Worm (Caenorhabditis elegans) whole organism, late embryonic: ENCODE measurements around the gene F35B3.3.

ENCODE experiments used
- C08G9.2 ChIP-seq: sonication (generic microtip); optimal IDR thresholded peaks from 2 replicates; lab custom pipeline; 2016; ENCODE audit warnings: mild to moderate bottlenecking, missing genetic modification characterization, moderate library complexity, missing compliant biosample characterization
- K02D7.2 ChIP-seq: sonication (generic microtip); optimal IDR thresholded peaks from 2 replicates; lab custom pipeline; 2017; ENCODE audit warnings: mild to moderate bottlenecking, missing genetic modification characterization, missing compliant biosample characterization
- K09A11.1 ChIP-seq: sonication (generic microtip); optimal IDR thresholded peaks from 2 replicates; lab custom pipeline; 2017; ENCODE audit warnings: antibody characterized with exemption, mild to moderate bottlenecking, missing genetic modification characterization, missing compliant biosample characterization; ENCODE audit not compliant: insufficient read depth
- T23F11.4 ChIP-seq: fragments of 200-800 bp; sonication (Bioruptor generic); optimal IDR thresholded peaks from 2 replicates; lab custom pipeline; 2018; ENCODE audit warnings: mild to moderate bottlenecking, missing genetic modification characterization, missing compliant biosample characterization
- ahr-1 ChIP-seq: sonication (generic microtip); optimal IDR thresholded peaks from 2 replicates; lab custom pipeline; 2016; ENCODE audit warnings: missing genetic modification characterization, missing compliant biosample characterization
- ama-1 ChIP-seq: fragments of 150-350 bp; optimal IDR thresholded peaks from 2 replicates; lab custom pipeline; 2014
- ceh-14 ChIP-seq: sonication (generic microtip); optimal IDR thresholded peaks from 2 replicates; lab custom pipeline; 2016; ENCODE audit warnings: missing genotype, missing genetic modification characterization, missing compliant biosample characterization
- ceh-18 ChIP-seq: sonication (generic microtip); optimal IDR thresholded peaks from 2 replicates; lab custom pipeline; 2016; ENCODE audit warnings: missing genetic modification characterization, missing compliant biosample characterization
- ceh-19 ChIP-seq: fragments of 200-800 bp; sonication (Bioruptor generic); optimal IDR thresholded peaks from 2 replicates; lab custom pipeline; 2018; ENCODE audit warnings: mild to moderate bottlenecking, missing genetic modification characterization, missing compliant biosample characterization
- ceh-24 ChIP-seq: sonication (generic microtip); optimal IDR thresholded peaks from 2 replicates; lab custom pipeline; 2016; ENCODE audit warnings: mild to moderate bottlenecking, missing genetic modification characterization, missing compliant biosample characterization
- ceh-30 ChIP-seq: fragments of 150-350 bp; optimal IDR thresholded peaks from 2 replicates; lab custom pipeline; 2014; ENCODE audit warnings: missing biosample characterization, missing genetic modification characterization
- ceh-31 ChIP-seq: sonication (generic microtip); optimal IDR thresholded peaks from 2 replicates; lab custom pipeline; 2016; ENCODE audit warnings: missing genetic modification characterization, missing compliant biosample characterization
- ceh-34 ChIP-seq: sonication (generic microtip); optimal IDR thresholded peaks from 2 replicates; lab custom pipeline; 2016; ENCODE audit warnings: mild to moderate bottlenecking, missing genetic modification characterization, missing compliant biosample characterization
- ceh-45 ChIP-seq: fragments of 200-800 bp; sonication (Bioruptor generic); IDR thresholded peaks from 2 replicates; pipeline ENCODE4 v1.3.6; 2022; ENCODE audit warnings: missing genetic modification reagents, missing genetic modification characterization, missing compliant biosample characterization
- ceh-6 ChIP-seq: fragments of 200-800 bp; sonication (Bioruptor generic); optimal IDR thresholded peaks from 2 replicates; lab custom pipeline; 2018; ENCODE audit warnings: mild to moderate bottlenecking, missing genetic modification characterization, missing compliant biosample characterization
- dmd-4 ChIP-seq: sonication (generic microtip); optimal IDR thresholded peaks from 2 replicates; lab custom pipeline; 2016; ENCODE audit warnings: borderline replicate concordance, missing genetic modification characterization, missing compliant biosample characterization
- dve-1 ChIP-seq: sonication (generic microtip); optimal IDR thresholded peaks from 2 replicates; lab custom pipeline; 2017; ENCODE audit warnings: antibody characterized with exemption, mild to moderate bottlenecking, missing genetic modification characterization, missing compliant biosample characterization
- eyg-1 ChIP-seq: sonication (generic microtip); optimal IDR thresholded peaks from 2 replicates; lab custom pipeline; 2016; ENCODE audit warnings: missing genotype, missing genetic modification characterization, missing compliant biosample characterization
- fax-1 ChIP-seq: sonication (generic microtip); optimal IDR thresholded peaks from 2 replicates; lab custom pipeline; 2016; ENCODE audit warnings: missing genotype, missing genetic modification characterization, missing compliant biosample characterization
- fkh-10 ChIP-seq: fragments of 150-350 bp; optimal IDR thresholded peaks from 2 replicates; lab custom pipeline; 2014; ENCODE audit warnings: missing biosample characterization, missing genetic modification reagents, missing genetic modification characterization
- fkh-6 ChIP-seq: sonication (generic microtip); optimal IDR thresholded peaks from 2 replicates; lab custom pipeline; 2016; ENCODE audit warnings: missing genetic modification characterization, missing compliant biosample characterization
- hlh-13 ChIP-seq: fragments of 200-800 bp; sonication (Bioruptor generic); optimal IDR thresholded peaks from 2 replicates; lab custom pipeline; 2018; ENCODE audit warnings: mild to moderate bottlenecking, missing genetic modification characterization, missing compliant biosample characterization
- hlh-30 ChIP-seq: sonication (generic microtip); optimal IDR thresholded peaks from 2 replicates; lab custom pipeline; 2017; ENCODE audit warnings: antibody characterized with exemption, missing genetic modification characterization, missing compliant biosample characterization; ENCODE audit not compliant: insufficient read depth
- hlh-8 ChIP-seq: sonication (generic microtip); optimal IDR thresholded peaks from 2 replicates; lab custom pipeline; 2016; ENCODE audit warnings: missing genotype, missing genetic modification characterization, missing compliant biosample characterization
- nfya-1 ChIP-seq: sonication (generic microtip); optimal IDR thresholded peaks from 2 replicates; lab custom pipeline; 2017; ENCODE audit warnings: missing genetic modification characterization, mild to moderate bottlenecking, missing compliant biosample characterization, antibody characterized with exemption, moderate library complexity
- nhr-232 ChIP-seq: sonication (generic microtip); optimal IDR thresholded peaks from 2 replicates; lab custom pipeline; 2016; ENCODE audit warnings: missing genetic modification characterization, missing compliant biosample characterization
- npax-4 ChIP-seq: sonication (generic microtip); optimal IDR thresholded peaks from 2 replicates; lab custom pipeline; 2016; ENCODE audit warnings: missing genetic modification characterization, missing compliant biosample characterization
- odd-2 ChIP-seq: sonication (generic microtip); optimal IDR thresholded peaks from 2 replicates; lab custom pipeline; 2017; ENCODE audit warnings: antibody characterized with exemption, mild to moderate bottlenecking, missing genetic modification characterization, missing compliant biosample characterization
- pag-3 ChIP-seq: sonication (generic microtip); optimal IDR thresholded peaks from 2 replicates; lab custom pipeline; 2016; ENCODE audit warnings: missing compliant biosample characterization, missing genetic modification characterization, borderline replicate concordance
- pat-9 ChIP-seq: fragments of 200-800 bp; sonication (Bioruptor generic); optimal IDR thresholded peaks from 2 replicates; lab custom pipeline; 2018; ENCODE audit warnings: mild to moderate bottlenecking, missing genetic modification characterization, moderate library complexity, missing compliant biosample characterization
- pax-1 ChIP-seq: fragments of 150-350 bp; optimal IDR thresholded peaks from 2 replicates; lab custom pipeline; 2014; ENCODE audit warnings: missing biosample characterization, missing genetic modification characterization
- pha-4 ChIP-seq: fragments of 150-350 bp; optimal IDR thresholded peaks from 2 replicates; lab custom pipeline; 2018; ENCODE audit warnings: missing biosample characterization, missing genetic modification reagents, missing genetic modification characterization
- pros-1 ChIP-seq: fragments of 150-350 bp; optimal IDR thresholded peaks from 2 replicates; lab custom pipeline; 2014; ENCODE audit warnings: missing biosample characterization, missing genetic modification reagents, missing genetic modification characterization
- rnt-1 ChIP-seq: sonication (generic microtip); optimal IDR thresholded peaks from 2 replicates; lab custom pipeline; 2016; ENCODE audit warnings: missing genetic modification characterization, missing compliant biosample characterization
- sdc-2 ChIP-seq: sonication (generic microtip); optimal IDR thresholded peaks from 2 replicates; lab custom pipeline; 2016; ENCODE audit warnings: missing genotype, missing genetic modification characterization, missing compliant biosample characterization
- sox-4 ChIP-seq: sonication (generic microtip); optimal IDR thresholded peaks from 2 replicates; lab custom pipeline; 2017; ENCODE audit warnings: mild to moderate bottlenecking, missing genetic modification characterization, inconsistent platforms, missing compliant biosample characterization
- tbx-2 ChIP-seq: sonication (generic microtip); optimal IDR thresholded peaks from 2 replicates; lab custom pipeline; 2016; ENCODE audit warnings: missing genetic modification characterization, missing compliant biosample characterization
- tbx-7 ChIP-seq: sonication (generic microtip); optimal IDR thresholded peaks from 2 replicates; lab custom pipeline; 2016; ENCODE audit warnings: missing genotype, missing genetic modification characterization, missing compliant biosample characterization
- ttx-3 ChIP-seq: sonication (generic microtip); optimal IDR thresholded peaks from 2 replicates; lab custom pipeline; 2016; ENCODE audit warnings: missing genetic modification reagents, missing genetic modification characterization, missing compliant biosample characterization
- unc-55 ChIP-seq: sonication (generic microtip); optimal IDR thresholded peaks from 2 replicates; lab custom pipeline; 2017; ENCODE audit warnings: missing biosample characterization, missing genetic modification reagents, missing genetic modification characterization
- zip-5 ChIP-seq: sonication (generic microtip); optimal IDR thresholded peaks from 2 replicates; lab custom pipeline; 2016; ENCODE audit warnings: missing genetic modification characterization, missing compliant biosample characterization
- ztf-16 ChIP-seq: sonication (generic microtip); optimal IDR thresholded peaks from 2 replicates; lab custom pipeline; 2017; ENCODE audit warnings: missing genetic modification characterization, missing compliant biosample characterization

Gene F35B3.3

DNA sequence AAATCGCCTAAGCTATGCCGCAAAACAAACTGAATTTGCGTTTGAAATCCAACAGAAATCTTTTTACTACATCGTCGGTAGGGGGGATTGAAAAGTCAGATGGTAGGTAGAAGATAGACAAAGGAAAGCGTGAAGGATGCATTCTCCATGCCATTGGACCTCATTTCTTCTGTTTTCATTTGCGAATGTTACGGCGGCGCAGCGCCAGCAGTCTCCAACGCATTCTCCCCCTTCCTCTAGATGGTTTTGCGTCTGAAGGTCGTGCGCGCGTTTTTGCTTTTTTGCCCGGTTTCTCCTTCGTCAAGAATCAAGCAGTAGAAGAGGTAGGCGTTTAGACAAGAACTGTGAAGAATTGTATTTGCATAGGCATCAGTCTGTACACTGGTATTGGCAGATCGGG is 19.7 kb upstream of the F35B3.3 start:
- no peak for TF ChIP-seq ceh-30
- no peak for TF ChIP-seq dmd-4 (tag; lab: Kevin White, UChicago)
- no peak for TF ChIP-seq ceh-18 (tag; lab: Kevin White, UChicago)
- TF ChIP-seq fax-1 (tag; lab: Kevin White, UChicago) = no peak
- no peak for TF ChIP-seq pax-1
- TF ChIP-seq ttx-3 (tag; lab: Kevin White, UChicago) = no peak
- no peak for TF ChIP-seq sdc-2 (tag; lab: Kevin White, UChicago)
- TF ChIP-seq pros-1 = no peak
- TF ChIP-seq hlh-30 (tag; lab: Kevin White, UChicago) = no peak
- TF ChIP-seq ceh-24 (tag; lab: Kevin White, UChicago) = no peak
- no peak for TF ChIP-seq ama-1 (lab: Kevin White, UChicago)
- no peak for TF ChIP-seq ahr-1 (tag; lab: Kevin White, UChicago)
- TF ChIP-seq ceh-14 (tag; lab: Kevin White, UChicago) = no peak
- TF ChIP-seq pag-3 (tag; lab: Kevin White, UChicago) = no peak
- TF ChIP-seq rnt-1 (tag; lab: Kevin White, UChicago) = no peak
- no peak for TF ChIP-seq T23F11.4 (GFP tag; lab: Kevin White, UChicago)
- TF ChIP-seq zip-5 (tag; lab: Kevin White, UChicago) = no peak
- no peak for TF ChIP-seq pha-4 (tag; lab: Kevin White, UChicago)
- TF ChIP-seq tbx-2 = no peak

DNA sequence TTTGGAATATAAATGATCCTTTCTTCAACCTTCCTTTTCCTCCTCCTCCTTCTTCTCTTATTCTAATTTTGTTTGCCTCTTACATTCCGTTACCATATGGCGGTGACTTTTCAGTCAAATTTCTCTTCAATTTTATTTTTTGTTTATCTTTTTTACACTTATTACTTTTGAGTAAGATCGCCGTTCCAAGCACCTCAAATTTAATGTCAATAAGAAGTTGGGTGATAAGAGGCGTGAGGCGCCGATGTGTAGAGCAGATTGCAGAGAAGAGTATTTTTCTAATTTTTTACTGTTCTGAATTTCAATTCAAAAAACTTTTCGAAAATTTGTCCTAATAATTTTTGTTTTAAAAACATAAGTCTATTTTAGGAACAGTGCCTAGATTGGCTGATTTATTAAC is 18.8 kb upstream of the F35B3.3 start:
- no peak for TF ChIP-seq dve-1 (tag; lab: Kevin White, UChicago)
- no peak for TF ChIP-seq fkh-10 (GFP tag; lab: Kevin White, UChicago)
- no peak for TF ChIP-seq pros-1
- no peak for TF ChIP-seq hlh-13 (GFP tag; lab: Kevin White, UChicago)
- no peak for TF ChIP-seq sox-4 (tag; lab: Kevin White, UChicago)
- TF ChIP-seq eyg-1 (tag; lab: Kevin White, UChicago) = no peak
- TF ChIP-seq odd-2 = no peak
- TF ChIP-seq ceh-34 = no peak
- no peak for TF ChIP-seq fkh-6 (tag; lab: Kevin White, UChicago)
- no peak for TF ChIP-seq hlh-8 (tag; lab: Kevin White, UChicago)
- TF ChIP-seq T23F11.4 (GFP tag; lab: Kevin White, UChicago) = no peak
- no peak for TF ChIP-seq ceh-19
- no peak for TF ChIP-seq unc-55
- TF ChIP-seq rnt-1 (tag; lab: Kevin White, UChicago) = no peak

DNA sequence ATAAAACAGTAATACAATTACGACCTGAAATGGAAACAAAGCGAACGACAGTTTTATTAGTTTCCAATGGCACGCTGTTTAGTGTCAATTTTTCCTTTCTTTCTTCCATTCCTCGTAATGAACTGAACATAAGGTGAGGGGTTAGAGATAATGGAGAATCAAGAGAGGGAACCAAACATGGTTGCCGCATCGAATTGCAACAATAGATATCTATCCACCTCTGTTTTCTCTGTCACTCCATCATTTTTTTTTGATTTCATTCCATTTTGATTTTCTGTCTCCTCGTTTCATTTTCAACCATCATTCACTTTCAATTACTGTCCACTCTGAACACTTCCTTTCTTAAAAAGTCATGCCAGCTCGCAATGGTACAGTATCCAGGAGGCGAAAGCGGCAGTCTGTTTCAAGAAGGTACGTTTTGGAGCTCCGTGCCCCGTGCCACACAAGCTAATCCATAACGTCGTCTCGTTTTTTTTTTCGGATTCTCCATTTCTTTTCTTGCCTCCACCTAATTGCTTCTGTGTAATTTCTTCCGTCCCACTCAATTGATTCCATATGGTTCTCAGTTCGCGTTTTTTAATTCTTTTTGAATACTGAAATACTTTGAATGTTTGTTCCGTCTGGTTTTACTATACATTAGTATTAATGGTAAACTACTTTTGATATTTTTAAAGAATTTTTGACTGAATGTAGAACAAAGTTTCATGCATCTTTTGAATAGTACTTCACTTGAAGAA is 17.9 kb upstream of the F35B3.3 start:
- TF ChIP-seq tbx-7 (tag; lab: Kevin White, UChicago) (no peak), fkh-10 (GFP tag; lab: Kevin White, UChicago) (no peak), K02D7.2 (no peak), nfya-1 (tag; lab: Kevin White, UChicago) (no peak), ceh-45 (GFP tag; lab: Robert Waterston, UW) (no peak), ceh-34 (no peak), sdc-2 (tag; lab: Kevin White, UChicago) (no peak), pha-4 (tag; lab: Kevin White, UChicago) (no peak), npax-4 (tag; lab: Kevin White, UChicago) (no peak), C08G9.2 (tag; lab: Kevin White, UChicago) (no peak), dmd-4 (tag; lab: Kevin White, UChicago) (no peak), ceh-24 (tag; lab: Kevin White, UChicago) (no peak), ceh-6 (GFP tag; lab: Kevin White, UChicago) (no peak), hlh-13 (GFP tag; lab: Kevin White, UChicago) (no peak), eyg-1 (tag; lab: Kevin White, UChicago) (no peak), nhr-232 (tag; lab: Kevin White, UChicago) (no peak), ztf-16 (no peak), ceh-31 (no peak), K09A11.1 (tag; lab: Kevin White, UChicago) (no peak), pat-9 (no peak)
